Fruit fly (Drosophila melanogaster): ENCODE results near the gene CatB.

DNA sequence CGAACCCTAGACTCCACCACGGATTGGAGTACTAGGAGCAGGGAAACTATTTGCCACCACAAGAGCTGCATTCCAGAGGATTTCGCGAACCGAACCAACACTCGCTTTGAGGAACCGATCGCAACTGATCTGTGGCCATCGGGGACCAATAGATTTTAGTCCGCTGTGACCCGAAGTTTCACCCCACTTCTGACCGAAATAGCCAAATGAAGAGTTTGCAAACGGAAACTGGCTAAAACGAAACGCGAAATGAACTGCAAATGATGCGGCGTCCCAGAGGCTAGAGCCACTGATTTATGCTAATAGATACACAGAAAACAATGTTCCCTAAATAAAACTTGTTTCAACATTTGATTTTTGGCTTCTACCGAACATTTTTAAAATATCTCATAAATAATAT is 25.7 kb upstream of the CatB start, which contains the start of gene CG9287:
- no peak for TF ChIP-seq Sin3A (optimal IDR thresholded peaks at IDR 0.05)
- TF ChIP-seq psq (optimal IDR thresholded peaks at IDR 0.05), result no peak
- no peak for TF ChIP-seq insv (optimal IDR thresholded peaks at IDR 0.05)
- no peak for TF ChIP-seq Myc (optimal IDR thresholded peaks at IDR 0.05)
- no peak for TF ChIP-seq ttk (optimal IDR thresholded peaks at IDR 0.05)
